Fruit fly (Drosophila melanogaster) whole organism, prepupa: ENCODE results near the gene CG42300.

Experiments
- CG3919 ChIP-seq: fragments of 200-800 bp; sonication (Bioruptor generic); optimal IDR thresholded peaks from 3 replicates; lab custom pipeline; 2016; ENCODE audit warnings: missing biosample characterization, missing genetic modification characterization
- CG7368 ChIP-seq: fragments of 200-800 bp; sonication (Bioruptor generic); optimal IDR thresholded peaks from 3 replicates; lab custom pipeline; 2016; ENCODE audit warnings: missing biosample characterization, missing genetic modification characterization
- Sox102F ChIP-seq: fragments of 200-800 bp; sonication (Bioruptor generic); optimal IDR thresholded peaks from 2 replicates; lab custom pipeline; 2016; ENCODE audit warnings: missing biosample characterization, mild to moderate bottlenecking, missing genetic modification characterization

dm6 chrX:15601285-15601684 is 45.4 kb upstream of the CG42300 start:
- no peak for TF ChIP-seq CG7368 (GFP tag; lab: Kevin White, UChicago)
- TF ChIP-seq CG3919 (GFP tag; lab: Kevin White, UChicago): no peak
- TF ChIP-seq Sox102F (GFP tag; lab: Kevin White, UChicago): no peak
